Worm (Caenorhabditis elegans) whole organism, L4 larva: Measurements from ENCODE around the gene lips-10.
A peak's percentile ranks its signal among the peaks of the same experiment; 100 is the strongest.

Source experiments
- F10B5.3 ChIP-seq: sonication (generic microtip); optimal IDR thresholded peaks from 2 replicates; lab custom pipeline; 2016; ENCODE audit warnings: mild to moderate bottlenecking, missing genetic modification characterization, missing compliant biosample characterization
- F37D6.2 ChIP-seq: sonication (generic microtip); optimal IDR thresholded peaks from 2 replicates; lab custom pipeline; 2016; ENCODE audit warnings: mild to moderate bottlenecking, missing genetic modification characterization, missing compliant biosample characterization
- F44E2.7 ChIP-seq: fragments of 200-800 bp; sonication (Bioruptor generic); IDR thresholded peaks from 2 replicates; pipeline ENCODE4 v2.1.2; 2022; ENCODE audit warnings: missing genetic modification characterization, missing compliant biosample characterization
- F49E8.2 ChIP-seq: sonication (generic microtip); optimal IDR thresholded peaks from 2 replicates; lab custom pipeline; 2016; ENCODE audit warnings: missing compliant biosample characterization, mild to moderate bottlenecking, missing genetic modification characterization, borderline replicate concordance
- R02D3.7 ChIP-seq: fragments of 150-350 bp; sonication (generic microtip); optimal IDR thresholded peaks from 3 replicates; lab custom pipeline; 2014; ENCODE audit warnings: missing biosample characterization, missing genetic modification characterization
- T20F7.1 ChIP-seq: fragments of 200-800 bp; sonication (Bioruptor generic); optimal IDR thresholded peaks from 2 replicates; lab custom pipeline; 2018; ENCODE audit warnings: mild to moderate bottlenecking, missing genetic modification characterization, missing compliant biosample characterization
- T26A8.4 ChIP-seq: fragments of 200-800 bp; sonication (Bioruptor generic); IDR thresholded peaks from 2 replicates; pipeline ENCODE4 v1.3.6; 2022; ENCODE audit warnings: missing genetic modification characterization, missing compliant biosample characterization
- Y105C5A.15 ChIP-seq: fragments of 200-800 bp; sonication (Bioruptor generic); IDR thresholded peaks from 2 replicates; pipeline ENCODE4 v1.3.6; 2022; ENCODE audit warnings: missing genetic modification characterization, missing compliant biosample characterization
- aly-2 ChIP-seq: sonication (generic microtip); optimal IDR thresholded peaks from 2 replicates; lab custom pipeline; 2018; ENCODE audit warnings: missing biosample characterization, missing genetic modification characterization
- ceh-28 ChIP-seq: fragments of 150-350 bp; optimal IDR thresholded peaks from 2 replicates; lab custom pipeline; 2014; ENCODE audit warnings: missing biosample characterization, missing genetic modification reagents, missing genetic modification characterization
- ceh-62 ChIP-seq: sonication (generic microtip); optimal IDR thresholded peaks from 2 replicates; lab custom pipeline; 2017; ENCODE audit warnings: missing biosample characterization, missing genetic modification characterization
- ceh-82 ChIP-seq: sonication (generic microtip); optimal IDR thresholded peaks from 2 replicates; lab custom pipeline; 2017; ENCODE audit warnings: missing biosample characterization, missing genetic modification characterization
- ces-1 ChIP-seq: fragments of 150-350 bp; sonication (generic microtip); optimal IDR thresholded peaks from 4 replicates; lab custom pipeline; 2014; ENCODE audit warnings: missing biosample characterization, missing genetic modification reagents, missing genetic modification characterization
- cey-2 ChIP-seq: sonication (generic microtip); optimal IDR thresholded peaks from 3 replicates; lab custom pipeline; 2017; ENCODE audit warnings: missing genetic modification characterization, mild to moderate bottlenecking, missing compliant biosample characterization, antibody characterized with exemption, borderline replicate concordance; ENCODE audit not compliant: insufficient read depth
- ctbp-1 ChIP-seq: fragments of 200-800 bp; sonication (Bioruptor generic); IDR thresholded peaks from 2 replicates; pipeline ENCODE4 v1.3.6; 2022; ENCODE audit warnings: missing genetic modification reagents, missing genetic modification characterization, missing compliant biosample characterization
- daf-16 ChIP-seq, 3 experiments: sonication (generic microtip); optimal IDR thresholded peaks; 2 replicates each; lab custom pipeline; 2016 to 2017; ENCODE audit warnings: missing genetic modification characterization in 3 of 3, missing genetic modification reagents in 3 of 3, mild to moderate bottlenecking in 2 of 3, missing compliant biosample characterization in 2 of 3, missing biosample characterization in 1 of 3, moderate library complexity in 1 of 3
- daf-8 ChIP-seq: fragments of 200-800 bp; sonication (Bioruptor generic); IDR thresholded peaks from 2 replicates; pipeline ENCODE4 v1.3.6; 2022; ENCODE audit warnings: missing genetic modification characterization, missing compliant biosample characterization
- dmd-6 ChIP-seq: fragments of 200-800 bp; sonication (Bioruptor generic); IDR thresholded peaks from 2 replicates; pipeline ENCODE4 v1.3.6; 2022; ENCODE audit warnings: missing genetic modification reagents, missing genetic modification characterization, missing compliant biosample characterization
- dmd-8 ChIP-seq: fragments of 200-800 bp; sonication (Bioruptor generic); IDR thresholded peaks from 2 replicates; pipeline ENCODE4 v1.3.6; 2022; ENCODE audit warnings: missing genetic modification characterization, missing compliant biosample characterization
- dve-1 ChIP-seq: sonication (generic microtip); optimal IDR thresholded peaks from 2 replicates; lab custom pipeline; 2017; ENCODE audit warnings: antibody characterized with exemption, mild to moderate bottlenecking, missing genetic modification characterization, missing compliant biosample characterization; ENCODE audit not compliant: insufficient read depth
- fkh-10 ChIP-seq: fragments of 150-350 bp; optimal IDR thresholded peaks from 2 replicates; lab custom pipeline; 2014; ENCODE audit warnings: missing biosample characterization, missing genetic modification reagents, missing genetic modification characterization
- fos-1 ChIP-seq: fragments of 150-350 bp; optimal IDR thresholded peaks from 2 replicates; lab custom pipeline; 2014; ENCODE audit warnings: missing biosample characterization, missing genetic modification characterization
- hlh-11 ChIP-seq: fragments of 200-800 bp; sonication (Bioruptor generic); optimal IDR thresholded peaks from 2 replicates; lab custom pipeline; 2018; ENCODE audit warnings: mild to moderate bottlenecking, missing genetic modification characterization, missing compliant biosample characterization
- hlh-30 ChIP-seq: sonication (generic microtip); optimal IDR thresholded peaks from 2 replicates; lab custom pipeline; 2017; ENCODE audit warnings: antibody characterized with exemption, mild to moderate bottlenecking, missing genetic modification characterization, missing compliant biosample characterization; ENCODE audit not compliant: insufficient read depth
- lin-1 ChIP-seq: fragments of 200-800 bp; sonication (Bioruptor generic); IDR thresholded peaks from 2 replicates; pipeline ENCODE4 v1.3.6; 2022; ENCODE audit warnings: missing genetic modification reagents, missing genetic modification characterization, missing compliant biosample characterization
- lin-38 ChIP-seq: fragments of 200-800 bp; sonication (Bioruptor generic); IDR thresholded peaks from 2 replicates; pipeline ENCODE4 v1.3.6; 2022; ENCODE audit warnings: missing genetic modification reagents, missing genetic modification characterization, missing compliant biosample characterization
- lin-39 ChIP-seq: fragments of 150-350 bp; optimal IDR thresholded peaks from 2 replicates; lab custom pipeline; 2014; ENCODE audit warnings: missing biosample characterization, missing genetic modification reagents, missing genetic modification characterization
- lir-3 ChIP-seq: sonication (generic microtip); optimal IDR thresholded peaks from 2 replicates; lab custom pipeline; 2016; ENCODE audit warnings: mild to moderate bottlenecking, missing genetic modification characterization, missing compliant biosample characterization
- lsy-2 ChIP-seq, 2 experiments: fragments of 150-350 bp in 1 of 2; sonication (generic microtip) in 1 of 2; optimal IDR thresholded peaks; 2 replicates each; lab custom pipeline; 2014 to 2017; ENCODE audit warnings: missing biosample characterization in 2 of 2, missing genetic modification characterization in 2 of 2
- mdl-1 ChIP-seq, 2 experiments: fragments of 150-350 bp in 1 of 2; sonication (generic microtip) in 1 of 2; optimal IDR thresholded peaks; 2 replicates each; lab custom pipeline; 2014 to 2017; ENCODE audit warnings: missing biosample characterization in 2 of 2, missing genetic modification characterization in 2 of 2
- mxl-2 ChIP-seq: fragments of 200-800 bp; sonication (Bioruptor generic); conservative IDR thresholded peaks from 2 replicates; pipeline ENCODE4 v1.3.6; 2022; ENCODE audit warnings: missing genetic modification reagents, missing genetic modification characterization, missing compliant biosample characterization
- mxl-3 ChIP-seq: fragments of 200-800 bp; sonication (Bioruptor generic); optimal IDR thresholded peaks from 2 replicates; lab custom pipeline; 2018; ENCODE audit warnings: mild to moderate bottlenecking, missing genetic modification characterization, missing compliant biosample characterization
- nhr-10 ChIP-seq: fragments of 150-350 bp; optimal IDR thresholded peaks from 2 replicates; lab custom pipeline; 2014; ENCODE audit warnings: missing biosample characterization, missing genetic modification characterization
- nhr-111 ChIP-seq: fragments of 200-800 bp; sonication (Bioruptor generic); optimal IDR thresholded peaks from 2 replicates; lab custom pipeline; 2018; ENCODE audit warnings: mild to moderate bottlenecking, missing genetic modification characterization, missing compliant biosample characterization
- nhr-237 ChIP-seq: sonication (generic microtip); optimal IDR thresholded peaks from 2 replicates; lab custom pipeline; 2017; ENCODE audit warnings: missing biosample characterization, missing genetic modification characterization
- nhr-42 ChIP-seq: fragments of 200-800 bp; sonication (Bioruptor generic); IDR thresholded peaks from 2 replicates; pipeline ENCODE4 v1.3.6; 2022; ENCODE audit warnings: missing genetic modification characterization, missing compliant biosample characterization
- nhr-48 ChIP-seq: sonication (generic microtip); optimal IDR thresholded peaks from 2 replicates; lab custom pipeline; 2016; ENCODE audit warnings: mild to moderate bottlenecking, missing genetic modification characterization, missing compliant biosample characterization
- pha-4 ChIP-seq, 2 experiments: fragments of 150-350 bp in 1 of 2; fragments of 200-800 bp in 1 of 2; sonication (Bioruptor generic) in 1 of 2; IDR thresholded peaks in 1 of 2; optimal IDR thresholded peaks in 1 of 2; 2 replicates each; pipeline versions ENCODE4 v1.3.6 to Lab custom; 2014 to 2022; ENCODE audit warnings: missing genetic modification characterization in 2 of 2, missing genetic modification reagents in 2 of 2, missing biosample characterization in 1 of 2, missing compliant biosample characterization in 1 of 2
- pqm-1 ChIP-seq: sonication (generic microtip); optimal IDR thresholded peaks from 2 replicates; lab custom pipeline; 2017; ENCODE audit warnings: missing biosample characterization, missing genetic modification characterization
- snpc-1.2 ChIP-seq: fragments of 200-800 bp; sonication (Bioruptor generic); IDR thresholded peaks from 2 replicates; pipeline ENCODE4 v1.3.6; 2022; ENCODE audit warnings: missing genetic modification reagents, missing genetic modification characterization, missing compliant biosample characterization
- snpc-4 ChIP-seq: fragments of 150-350 bp; optimal IDR thresholded peaks from 2 replicates; lab custom pipeline; 2014; ENCODE audit warnings: missing biosample characterization, missing genetic modification characterization
- tra-1 ChIP-seq: fragments of 200-800 bp; sonication (Bioruptor generic); IDR thresholded peaks from 2 replicates; pipeline ENCODE4 v1.3.6; 2022; ENCODE audit warnings: missing genetic modification reagents, missing genetic modification characterization, missing compliant biosample characterization
- unc-130 ChIP-seq: sonication (generic microtip); optimal IDR thresholded peaks from 2 replicates; lab custom pipeline; 2016; ENCODE audit warnings: missing genetic modification reagents, missing genetic modification characterization, missing compliant biosample characterization
- vab-7 ChIP-seq: fragments of 200-800 bp; sonication (Bioruptor generic); IDR thresholded peaks from 2 replicates; pipeline ENCODE4 v1.3.6; 2022; ENCODE audit warnings: missing genetic modification reagents, missing genetic modification characterization, missing compliant biosample characterization
- zag-1 ChIP-seq: fragments of 150-350 bp; optimal IDR thresholded peaks from 2 replicates; lab custom pipeline; 2014; ENCODE audit warnings: missing biosample characterization, missing genetic modification characterization
- zfp-2 ChIP-seq: sonication (generic microtip); optimal IDR thresholded peaks from 2 replicates; lab custom pipeline; 2016; ENCODE audit warnings: mild to moderate bottlenecking, missing genetic modification characterization, missing compliant biosample characterization
- zfp-3 ChIP-seq: fragments of 200-800 bp; sonication (Bioruptor generic); conservative IDR thresholded peaks from 2 replicates; pipeline ENCODE4 v1.3.6; 2022; ENCODE audit warnings: missing genetic modification reagents, missing genetic modification characterization, missing compliant biosample characterization
- zip-11 ChIP-seq: fragments of 200-800 bp; sonication (Bioruptor generic); IDR thresholded peaks from 2 replicates; pipeline ENCODE4 v1.3.6; 2022; ENCODE audit warnings: missing genetic modification characterization, missing compliant biosample characterization
- ztf-11 ChIP-seq: fragments of 150-350 bp; optimal IDR thresholded peaks from 2 replicates; lab custom pipeline; 2014; ENCODE audit warnings: missing biosample characterization, missing genetic modification characterization

The lips-10 gene

ce11 chrII:8441519-8441918, 2.6 kb downstream of the lips-10 start (continued):
- no peak for TF ChIP-seq pqm-1 (tag; lab: Kevin White, UChicago)

ce11 chrII:8442176-8442575, 3.2 kb downstream of the lips-10 start:
- TF ChIP-seq Y105C5A.15, result no peak
- no peak for TF ChIP-seq nhr-237
- TF ChIP-seq daf-8 (GFP tag; lab: Robert Waterston, UW), result no peak
- no peak for TF ChIP-seq unc-130 (GFP tag; lab: Kevin White, UChicago)
- TF ChIP-seq lsy-2 (tag; optimal IDR thresholded peaks at IDR 0.05; lab: Kevin White, UChicago), result peak in 1 of 2 experiments; percentile 91
- no peak for TF ChIP-seq aly-2
- no peak for TF ChIP-seq daf-16 (GFP tag; optimal IDR thresholded peaks at IDR 0.05; lab: Kevin White, UChicago)
- no peak for TF ChIP-seq daf-16 (tag; optimal IDR thresholded peaks at IDR 0.05; lab: Kevin White, UChicago)
- TF ChIP-seq F49E8.2 (tag; lab: Kevin White, UChicago), result no peak
- TF ChIP-seq tra-1 (GFP tag; lab: Robert Waterston, UW), result no peak
- TF ChIP-seq nhr-42 (GFP tag; lab: Robert Waterston, UW), result no peak
- no peak for TF ChIP-seq ceh-82 (tag; lab: Kevin White, UChicago)
- peak; percentile 60 for TF ChIP-seq lin-38
- no peak for TF ChIP-seq zag-1 (tag; lab: Kevin White, UChicago)
- no peak for TF ChIP-seq lin-39 (tag; lab: Kevin White, UChicago)
- no peak for TF ChIP-seq ztf-11 (tag; lab: Kevin White, UChicago)
- TF ChIP-seq pha-4 (GFP tag; IDR thresholded peaks at IDR 0.05; lab: Robert Waterston, UW), result no peak
- no peak for TF ChIP-seq pha-4 (tag; optimal IDR thresholded peaks at IDR 0.05; lab: Kevin White, UChicago)
- TF ChIP-seq nhr-111, result no peak
- TF ChIP-seq fkh-10, result no peak
- no peak for TF ChIP-seq ctbp-1 (GFP tag; lab: Robert Waterston, UW)
- no peak for TF ChIP-seq zfp-2 (tag; lab: Kevin White, UChicago)
- no peak for TF ChIP-seq mxl-3 (GFP tag; lab: Kevin White, UChicago)
- no peak for TF ChIP-seq lir-3 (tag; lab: Kevin White, UChicago)
- no peak for TF ChIP-seq nhr-48 (tag; lab: Kevin White, UChicago)
- TF ChIP-seq dmd-8 (GFP tag; lab: Robert Waterston, UW), result no peak
- peak; percentile 9; the same call in 1 of the 2 replicates for TF ChIP-seq dmd-6 (GFP tag; lab: Robert Waterston, UW)
- no peak for TF ChIP-seq R02D3.7 (tag; lab: Kevin White, UChicago)
- TF ChIP-seq F37D6.2, result no peak
- TF ChIP-seq ces-1 (GFP tag; lab: Kevin White, UChicago), result no peak
- TF ChIP-seq T20F7.1, result no peak
- no peak for TF ChIP-seq zip-11
- no peak for TF ChIP-seq ceh-62
- TF ChIP-seq lin-1, result no peak
- TF ChIP-seq hlh-30, result peak; percentile 48
- no peak for TF ChIP-seq zfp-3 (GFP tag; lab: Robert Waterston, UW)
- peak; percentile 23; the same call in 1 of the 2 replicates for TF ChIP-seq T26A8.4 (GFP tag; lab: Robert Waterston, UW)
- no peak for TF ChIP-seq fos-1 (tag; lab: Kevin White, UChicago)
- TF ChIP-seq F10B5.3, result no peak
- no peak for TF ChIP-seq ceh-28 (tag; lab: Kevin White, UChicago)
- TF ChIP-seq hlh-11 (tag; lab: Kevin White, UChicago), result peak; percentile 26
- no peak for TF ChIP-seq vab-7 (GFP tag; lab: Robert Waterston, UW)
- no peak for TF ChIP-seq cey-2 (tag; lab: Kevin White, UChicago)
- TF ChIP-seq mdl-1 (tag; optimal IDR thresholded peaks at IDR 0.05; lab: Kevin White, UChicago), result no peak
- no peak for TF ChIP-seq snpc-4
- no peak for TF ChIP-seq nhr-10 (tag; lab: Kevin White, UChicago)
- TF ChIP-seq dve-1 (tag; lab: Kevin White, UChicago), result peak; percentile 46
- TF ChIP-seq snpc-1.2 (GFP tag; lab: Robert Waterston, UW), result no peak
- no peak for TF ChIP-seq F44E2.7 (GFP tag; lab: Robert Waterston, UW)
- no peak for TF ChIP-seq mxl-2 (GFP tag; lab: Robert Waterston, UW)
